Fruit fly (Drosophila melanogaster): ENCODE data around the gene dpr2.

DNA sequence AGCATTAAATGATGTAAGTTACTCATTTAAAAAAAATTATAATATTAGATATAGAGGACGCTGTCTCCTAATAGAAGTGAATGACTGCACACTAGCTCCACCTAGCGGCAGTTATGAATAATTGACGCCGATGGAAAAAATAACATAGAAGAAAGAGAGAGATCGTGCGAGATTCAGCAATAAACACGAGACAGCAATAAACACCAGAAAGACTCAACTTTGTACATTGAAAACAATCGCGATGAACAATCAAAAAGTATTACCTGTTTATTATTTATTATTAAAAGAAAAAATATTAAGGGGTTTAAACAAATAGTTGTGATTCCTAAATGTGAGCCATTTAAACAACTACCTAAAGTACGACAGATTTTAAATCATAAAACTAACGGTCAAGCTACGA, 22.2 kb upstream of the dpr2 start:
- TF ChIP-seq dmrt93B (GFP tag; optimal IDR thresholded peaks at IDR 0.05) = no peak
- no peak for TF ChIP-seq Vsx2 (GFP tag; optimal IDR thresholded peaks at IDR 0.05; ENCODE audit: partially characterized antibody)
- no peak for TF ChIP-seq br (GFP tag; optimal IDR thresholded peaks at IDR 0.05)
- no peak for TF ChIP-seq pan (optimal IDR thresholded peaks at IDR 0.05)
- no peak for TF ChIP-seq psq (GFP tag; optimal IDR thresholded peaks at IDR 0.05)
